Worm (Caenorhabditis elegans) whole organism, L2 larva: ENCODE data around the gene nlp-18.

Experiments
- C34F6.9 ChIP-seq: fragments of 150-350 bp; optimal IDR thresholded peaks from 2 replicates; lab custom pipeline; 2014; ENCODE audit warnings: missing biosample characterization, missing genetic modification characterization
- F13H6.1 ChIP-seq: sonication (generic microtip); optimal IDR thresholded peaks from 2 replicates; lab custom pipeline; 2016; ENCODE audit warnings: missing genetic modification characterization, missing compliant biosample characterization
- R02D3.7 ChIP-seq: fragments of 150-350 bp; optimal IDR thresholded peaks from 2 replicates; lab custom pipeline; 2014; ENCODE audit warnings: missing biosample characterization, missing genetic modification characterization
- Y55F3AM.14 ChIP-seq: fragments of 200-800 bp; sonication (Bioruptor generic); optimal IDR thresholded peaks from 2 replicates; lab custom pipeline; 2018; ENCODE audit warnings: mild to moderate bottlenecking, missing genetic modification characterization, missing compliant biosample characterization
- ZK546.5 ChIP-seq: sonication (generic microtip); optimal IDR thresholded peaks from 2 replicates; lab custom pipeline; 2017; ENCODE audit warnings: missing biosample characterization, missing genetic modification characterization
- alr-1 ChIP-seq: fragments of 150-350 bp; optimal IDR thresholded peaks from 2 replicates; lab custom pipeline; 2014; ENCODE audit warnings: missing biosample characterization, missing genetic modification characterization
- aly-2 ChIP-seq: fragments of 150-350 bp; optimal IDR thresholded peaks from 2 replicates; lab custom pipeline; 2014; ENCODE audit warnings: missing biosample characterization, missing genetic modification characterization
- ama-1 ChIP-seq: fragments of 150-350 bp; optimal IDR thresholded peaks from 2 replicates; lab custom pipeline; 2018; ENCODE audit warnings: inconsistent platforms
- blmp-1 ChIP-seq: sonication (generic microtip); optimal IDR thresholded peaks from 2 replicates; lab custom pipeline; 2017; ENCODE audit warnings: missing genetic modification characterization, mild to moderate bottlenecking, missing compliant biosample characterization, antibody characterized with exemption, moderate library complexity; ENCODE audit not compliant: insufficient read depth
- ceh-82 ChIP-seq: fragments of 150-350 bp; optimal IDR thresholded peaks from 2 replicates; lab custom pipeline; 2014; ENCODE audit warnings: missing biosample characterization, missing genetic modification characterization
- crh-2 ChIP-seq: sonication (generic microtip); optimal IDR thresholded peaks from 2 replicates; lab custom pipeline; 2017; ENCODE audit warnings: missing biosample characterization, missing genetic modification characterization
- dmd-4 ChIP-seq: sonication (generic microtip); optimal IDR thresholded peaks from 2 replicates; lab custom pipeline; 2017; ENCODE audit warnings: missing biosample characterization, missing genetic modification characterization
- elt-1 ChIP-seq: fragments of 150-350 bp; optimal IDR thresholded peaks from 2 replicates; lab custom pipeline; 2014; ENCODE audit warnings: missing biosample characterization, missing genetic modification characterization
- fos-1 ChIP-seq: fragments of 150-350 bp; optimal IDR thresholded peaks from 2 replicates; lab custom pipeline; 2014; ENCODE audit warnings: missing biosample characterization, missing genetic modification characterization
- gmeb-1 ChIP-seq: fragments of 150-350 bp; optimal IDR thresholded peaks from 2 replicates; lab custom pipeline; 2014; ENCODE audit warnings: missing biosample characterization, missing genetic modification characterization
- lin-11 ChIP-seq: fragments of 150-350 bp; sonication (generic microtip); optimal IDR thresholded peaks from 2 replicates; lab custom pipeline; 2014; ENCODE audit warnings: missing biosample characterization, missing genetic modification characterization, inconsistent platforms, mixed read lengths
- lin-13 ChIP-seq: fragments of 150-350 bp; optimal IDR thresholded peaks from 2 replicates; lab custom pipeline; 2014; ENCODE audit warnings: missing biosample characterization, missing genetic modification reagents, missing genetic modification characterization
- lin-39 ChIP-seq: fragments of 150-350 bp; optimal IDR thresholded peaks from 2 replicates; lab custom pipeline; 2014; ENCODE audit warnings: missing biosample characterization, missing genetic modification reagents, missing genetic modification characterization
- lsy-2 ChIP-seq, 2 experiments: fragments of 150-350 bp in 1 of 2; sonication (generic microtip) in 1 of 2; optimal IDR thresholded peaks; 2 replicates each; lab custom pipeline; 2014 to 2017; ENCODE audit warnings: missing biosample characterization in 2 of 2, missing genetic modification characterization in 2 of 2
- mab-5 ChIP-seq: fragments of 150-350 bp; optimal IDR thresholded peaks from 2 replicates; lab custom pipeline; 2014; ENCODE audit warnings: missing biosample characterization, missing genetic modification characterization
- mbf-1 ChIP-seq: sonication (generic microtip); optimal IDR thresholded peaks from 2 replicates; lab custom pipeline; 2017; ENCODE audit warnings: missing biosample characterization, missing genetic modification characterization
- nhr-11 ChIP-seq: fragments of 150-350 bp; optimal IDR thresholded peaks from 2 replicates; lab custom pipeline; 2014; ENCODE audit warnings: missing biosample characterization, missing genetic modification characterization
- nhr-129 ChIP-seq: fragments of 150-350 bp; optimal IDR thresholded peaks from 2 replicates; lab custom pipeline; 2014; ENCODE audit warnings: missing biosample characterization, missing genetic modification characterization
- nhr-21 ChIP-seq: fragments of 150-350 bp; optimal IDR thresholded peaks from 2 replicates; lab custom pipeline; 2014; ENCODE audit warnings: missing biosample characterization, missing genetic modification characterization
- nhr-23 ChIP-seq: fragments of 150-350 bp; optimal IDR thresholded peaks from 2 replicates; lab custom pipeline; 2014; ENCODE audit warnings: missing biosample characterization, missing genetic modification reagents, missing genetic modification characterization
- nhr-237 ChIP-seq: fragments of 150-350 bp; optimal IDR thresholded peaks from 2 replicates; lab custom pipeline; 2014; ENCODE audit warnings: missing biosample characterization, missing genetic modification characterization
- nhr-6 ChIP-seq: fragments of 150-350 bp; optimal IDR thresholded peaks from 2 replicates; lab custom pipeline; 2014; ENCODE audit warnings: missing biosample characterization, missing genetic modification characterization
- nhr-77 ChIP-seq: fragments of 150-350 bp; optimal IDR thresholded peaks from 2 replicates; lab custom pipeline; 2014; ENCODE audit warnings: missing biosample characterization, missing genetic modification characterization
- sem-4 ChIP-seq: fragments of 150-350 bp; optimal IDR thresholded peaks from 2 replicates; lab custom pipeline; 2014; ENCODE audit warnings: missing biosample characterization, missing genetic modification reagents, missing genetic modification characterization
- skn-1 ChIP-seq: sonication (generic microtip); optimal IDR thresholded peaks from 2 replicates; lab custom pipeline; 2017; ENCODE audit warnings: missing biosample characterization, missing genetic modification characterization
- sma-3 ChIP-seq: sonication (generic microtip); optimal IDR thresholded peaks from 2 replicates; lab custom pipeline; 2016; ENCODE audit warnings: missing genetic modification reagents, missing genetic modification characterization, missing compliant biosample characterization
- sma-9 ChIP-seq, 2 experiments: fragments of 150-350 bp in 1 of 2; sonication (generic microtip) in 1 of 2; optimal IDR thresholded peaks; 2 replicates each; lab custom pipeline; 2014 to 2016; ENCODE audit warnings: missing genetic modification characterization in 2 of 2, mild to moderate bottlenecking in 1 of 2, missing biosample characterization in 1 of 2, missing compliant biosample characterization in 1 of 2, missing genetic modification reagents in 1 of 2, moderate library complexity in 1 of 2
- snpc-4 ChIP-seq: fragments of 150-350 bp; optimal IDR thresholded peaks from 2 replicates; lab custom pipeline; 2014; ENCODE audit warnings: missing biosample characterization, missing genetic modification characterization
- unc-55 ChIP-seq: fragments of 150-350 bp; sonication (generic microtip); optimal IDR thresholded peaks from 3 replicates; lab custom pipeline; 2014; ENCODE audit warnings: missing biosample characterization, missing genetic modification reagents, missing genetic modification characterization
- ztf-1 ChIP-seq: fragments of 200-800 bp; sonication (Bioruptor generic); conservative IDR thresholded peaks from 2 replicates; pipeline ENCODE4 v1.3.6; 2022; ENCODE audit warnings: missing genetic modification characterization, missing compliant biosample characterization
- ztf-11 ChIP-seq: sonication (generic microtip); optimal IDR thresholded peaks from 2 replicates; lab custom pipeline; 2017; ENCODE audit warnings: missing biosample characterization, missing genetic modification characterization
- ztf-4 ChIP-seq: fragments of 150-350 bp; optimal IDR thresholded peaks from 2 replicates; lab custom pipeline; 2014; ENCODE audit warnings: missing biosample characterization, missing genetic modification characterization

The nlp-18 gene

DNA sequence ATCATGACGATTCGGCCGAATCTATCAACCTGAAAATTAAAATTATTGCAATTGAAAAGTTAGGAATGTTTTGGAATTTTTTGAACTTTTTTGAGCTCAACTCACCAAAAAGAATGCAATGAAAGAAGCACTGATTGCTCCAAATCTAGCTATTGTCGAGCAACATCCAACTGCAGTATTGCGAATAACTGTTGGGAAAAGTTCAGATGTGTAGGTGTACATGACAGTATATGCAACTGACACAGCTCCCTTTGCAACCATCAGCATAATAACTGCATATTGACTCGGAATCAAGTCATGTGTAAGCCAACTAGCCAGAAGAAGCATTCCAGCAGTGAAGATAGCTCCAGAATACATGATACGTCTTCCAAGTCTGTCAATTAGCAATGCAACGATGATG is 22.3 kb upstream of the nlp-18 start:
- no peak for TF ChIP-seq fos-1 (tag; lab: Kevin White, UChicago)
- no peak for TF ChIP-seq ama-1 (lab: Kevin White, UChicago)
- TF ChIP-seq aly-2 (tag; lab: Kevin White, UChicago): no peak
- TF ChIP-seq lin-39 (tag; lab: Kevin White, UChicago): no peak
- TF ChIP-seq sma-3 (GFP tag; lab: Kevin White, UChicago): no peak
- TF ChIP-seq sem-4: no peak
- TF ChIP-seq skn-1 (tag; lab: Kevin White, UChicago): no peak
- TF ChIP-seq mab-5: no peak
- no peak for TF ChIP-seq lin-11
- TF ChIP-seq ZK546.5 (tag; lab: Kevin White, UChicago): no peak
- TF ChIP-seq dmd-4 (tag; lab: Kevin White, UChicago): no peak
- no peak for TF ChIP-seq lsy-2 (tag; optimal IDR thresholded peaks at IDR 0.05; lab: Kevin White, UChicago)
- TF ChIP-seq Y55F3AM.14: no peak
- no peak for TF ChIP-seq nhr-77 (tag; lab: Kevin White, UChicago)
- TF ChIP-seq nhr-23: no peak
- no peak for TF ChIP-seq nhr-11 (tag; lab: Kevin White, UChicago)
- no peak for TF ChIP-seq gmeb-1 (tag; lab: Kevin White, UChicago)
- TF ChIP-seq F13H6.1 (tag; lab: Kevin White, UChicago): no peak
- TF ChIP-seq elt-1 (tag; lab: Kevin White, UChicago): no peak
- TF ChIP-seq, all 48 proteins: peak for 0

- no peak for TF ChIP-seq elt-1 (tag; lab: Kevin White, UChicago)
- TF ChIP-seq alr-1 (tag; lab: Kevin White, UChicago): no peak
- TF ChIP-seq crh-2 (tag; lab: Kevin White, UChicago): no peak
- TF ChIP-seq ztf-11 (tag; lab: Kevin White, UChicago): no peak
- TF ChIP-seq ztf-4 (tag; lab: Kevin White, UChicago): no peak
- TF ChIP-seq mbf-1 (tag; lab: Kevin White, UChicago): no peak
- TF ChIP-seq skn-1 (tag; lab: Kevin White, UChicago): no peak
- no peak for TF ChIP-seq nhr-237 (tag; lab: Kevin White, UChicago)
- TF ChIP-seq R02D3.7: no peak
- TF ChIP-seq gmeb-1 (tag; lab: Kevin White, UChicago): no peak
- no peak for TF ChIP-seq Y55F3AM.14
- no peak for TF ChIP-seq C34F6.9 (tag; lab: Kevin White, UChicago)
- TF ChIP-seq ZK546.5 (tag; lab: Kevin White, UChicago): no peak
- TF ChIP-seq sem-4: no peak
- TF ChIP-seq nhr-6 (tag; lab: Kevin White, UChicago): no peak
These were observed 20.5 kb upstream of the nlp-18 start for ce11 chrII:11050678-11051077.

DNA sequence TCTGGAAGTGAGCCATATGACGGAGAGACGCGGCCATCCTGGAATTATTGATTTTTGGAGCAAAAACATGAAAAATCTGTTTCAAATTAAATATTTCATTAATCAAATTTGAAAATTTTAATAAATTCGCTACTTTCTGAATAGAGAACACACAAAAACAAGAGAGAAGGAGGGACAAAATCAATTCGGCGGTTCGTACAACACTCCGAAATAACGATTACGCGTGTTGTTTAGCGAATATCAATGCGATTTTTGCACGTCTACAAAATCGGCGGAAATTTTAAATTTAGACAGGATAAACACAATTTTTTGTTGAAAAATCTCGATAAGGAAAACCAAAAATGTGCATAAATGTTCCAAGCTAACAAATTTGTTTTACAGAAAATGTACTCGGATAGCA is 19.7 kb upstream of the nlp-18 start, which contains the start of the genes sdhd-1 and ilkp-1:
sdhd-1 (minus strand) TSS at position 38 of the 400 bp plus-strand sequence.
ilkp-1 (plus strand) TSS at position 380 of the 400 bp plus-strand sequence.
- TF ChIP-seq R02D3.7 (no peak), F13H6.1 (tag; lab: Kevin White, UChicago) (no peak), lin-13 (GFP tag; lab: Kevin White, UChicago) (no peak), crh-2 (tag; lab: Kevin White, UChicago) (peak; percentile 86), lsy-2 (tag; optimal IDR thresholded peaks at IDR 0.05; lab: Kevin White, UChicago) (peak in 1 of 2 experiments; percentile 75), alr-1 (tag; lab: Kevin White, UChicago) (no peak), aly-2 (tag; lab: Kevin White, UChicago) (no peak), sma-9 (GFP tag; optimal IDR thresholded peaks at IDR 0.05; lab: Kevin White, UChicago) (peak; percentile 34), sma-9 (tag; optimal IDR thresholded peaks at IDR 0.05; lab: Kevin White, UChicago) (no peak), ceh-82 (no peak), C34F6.9 (tag; lab: Kevin White, UChicago) (peak; percentile 84), nhr-77 (tag; lab: Kevin White, UChicago) (no peak), lin-11 (no peak), unc-55 (peak; percentile 68), mbf-1 (tag; lab: Kevin White, UChicago) (no peak), ztf-1 (GFP tag; lab: Robert Waterston, UW) (no peak), lin-39 (tag; lab: Kevin White, UChicago) (no peak), sma-3 (GFP tag; lab: Kevin White, UChicago) (peak; percentile 22), Y55F3AM.14 (no peak), gmeb-1 (tag; lab: Kevin White, UChicago) (peak; percentile 59), nhr-21 (tag; lab: Kevin White, UChicago) (peak; percentile 8), fos-1 (tag; lab: Kevin White, UChicago) (peak; percentile 15), nhr-129 (tag; lab: Kevin White, UChicago) (peak; percentile 39), blmp-1 (tag; lab: Kevin White, UChicago) (no peak), nhr-6 (tag; lab: Kevin White, UChicago) (peak; percentile 25), snpc-4 (tag; lab: Kevin White, UChicago) (no peak)
